Worm (Caenorhabditis elegans): Measurements from ENCODE around the gene imp-3.

The imp-3 gene

ce11 chrIV:7775725-7776124 lies 13.7 kb downstream of the imp-3 start, which contains the start of gene swd-2.1:
Gene swd-2.1 (plus strand): TSS chrIV:7776025.
- no peak for TF ChIP-seq elt-3 (tag; optimal IDR thresholded peaks at IDR 0.05)
- TF ChIP-seq ceh-9 (tag; optimal IDR thresholded peaks at IDR 0.05): no peak
- TF ChIP-seq pha-4 (tag; optimal IDR thresholded peaks at IDR 0.05): no peak
- no peak for TF ChIP-seq ceh-82 (tag; optimal IDR thresholded peaks at IDR 0.05)
- no peak for TF ChIP-seq mml-1 (tag; optimal IDR thresholded peaks at IDR 0.05)
- TF ChIP-seq egl-5 (tag; optimal IDR thresholded peaks at IDR 0.05): no peak
- no peak for TF ChIP-seq fos-1 (tag; optimal IDR thresholded peaks at IDR 0.05)
- TF ChIP-seq egl-27 (tag; optimal IDR thresholded peaks at IDR 0.05): no peak
- no peak for TF ChIP-seq ztf-4 (tag; optimal IDR thresholded peaks at IDR 0.05)
- no peak for TF ChIP-seq elt-1 (tag; optimal IDR thresholded peaks at IDR 0.05)
- TF ChIP-seq ztf-11 (tag; optimal IDR thresholded peaks at IDR 0.05): no peak
- TF ChIP-seq fkh-10 (GFP tag; optimal IDR thresholded peaks at IDR 0.05): no peak
- TF ChIP-seq ceh-28 (tag; optimal IDR thresholded peaks at IDR 0.05): no peak
- no peak for TF ChIP-seq hmg-11 (tag; optimal IDR thresholded peaks at IDR 0.05)
- no peak for TF ChIP-seq zag-1 (tag; optimal IDR thresholded peaks at IDR 0.05)

ce11 chrIV:7774206-7774605 lies 15.2 kb downstream of the imp-3 start, which contains the start of the genes hcf-1 and swd-2.2:
Gene hcf-1 (minus strand): TSS chrIV:7774275.
Gene swd-2.2 (plus strand): TSS chrIV:7774411.
- TF ChIP-seq daf-12 (tag; optimal IDR thresholded peaks at IDR 0.05): no peak
- no peak for TF ChIP-seq ceh-28 (tag; optimal IDR thresholded peaks at IDR 0.05)
- TF ChIP-seq nhr-23 (tag; optimal IDR thresholded peaks at IDR 0.05): peak; percentile 28
- TF ChIP-seq fos-1 (tag; optimal IDR thresholded peaks at IDR 0.05): no peak
- peak; percentile 3 for TF ChIP-seq elt-2 (tag; optimal IDR thresholded peaks at IDR 0.05)
- peak; percentile 13 for TF ChIP-seq snpc-4 (tag; optimal IDR thresholded peaks at IDR 0.05)
- TF ChIP-seq pqm-1 (tag; optimal IDR thresholded peaks at IDR 0.05): no peak
- TF ChIP-seq pha-4 (tag; optimal IDR thresholded peaks at IDR 0.05): peak; percentile 72
- TF ChIP-seq sea-2 (GFP tag; optimal IDR thresholded peaks at IDR 0.05): no peak
- TF ChIP-seq nhr-77 (tag; optimal IDR thresholded peaks at IDR 0.05): no peak
- TF ChIP-seq elt-3 (tag; optimal IDR thresholded peaks at IDR 0.05): no peak
- TF ChIP-seq lin-15B (tag; optimal IDR thresholded peaks at IDR 0.05): peak; percentile 75
- no peak for TF ChIP-seq mdl-1 (tag; optimal IDR thresholded peaks at IDR 0.05)
- TF ChIP-seq jun-1 (tag; optimal IDR thresholded peaks at IDR 0.05): no peak
- no peak for TF ChIP-seq nhr-76 (tag; optimal IDR thresholded peaks at IDR 0.05)
- peak; percentile 5 for TF ChIP-seq R02D3.7 (tag; optimal IDR thresholded peaks at IDR 0.05)

ce11 chrIV:7770162-7770561 lies 19.3 kb downstream of the imp-3 start, which contains the start of gene rdl-1:
Gene rdl-1 (minus strand): TSS chrIV:7770262.
- TF ChIP-seq pqm-1 (tag; optimal IDR thresholded peaks at IDR 0.05) (no peak), snpc-4 (tag; optimal IDR thresholded peaks at IDR 0.05) (no peak), nhr-25 (tag; optimal IDR thresholded peaks at IDR 0.05) (no peak), ztf-11 (tag; optimal IDR thresholded peaks at IDR 0.05) (no peak), zag-1 (tag; optimal IDR thresholded peaks at IDR 0.05) (no peak), nhr-23 (tag; optimal IDR thresholded peaks at IDR 0.05) (no peak), nhr-67 (tag; optimal IDR thresholded peaks at IDR 0.05) (no peak), unc-62 (GFP tag; optimal IDR thresholded peaks at IDR 0.05) (no peak), lin-39 (tag; optimal IDR thresholded peaks at IDR 0.05) (no peak), ceh-82 (tag; optimal IDR thresholded peaks at IDR 0.05) (no peak), tbx-2 (tag; optimal IDR thresholded peaks at IDR 0.05) (no peak), fkh-10 (GFP tag; optimal IDR thresholded peaks at IDR 0.05) (no peak), pha-4 (tag; optimal IDR thresholded peaks at IDR 0.05) (no peak), nhr-43 (tag; optimal IDR thresholded peaks at IDR 0.05; ENCODE audit: poor library complexity, severe bottlenecking) (no peak), jun-1 (tag; optimal IDR thresholded peaks at IDR 0.05) (no peak), hmg-11 (tag; optimal IDR thresholded peaks at IDR 0.05) (no peak)

- no peak for TF ChIP-seq nhr-77 (tag; optimal IDR thresholded peaks at IDR 0.05)
- no peak for TF ChIP-seq nhr-237 (tag; optimal IDR thresholded peaks at IDR 0.05)
Measured at ce11 chrIV:7764319-7764718, 25.1 kb downstream of the imp-3 start.

ce11 chrIV:7763748-7764147 lies 25.7 kb downstream of the imp-3 start, which contains the start of the genes C46A5.6 and C46A5.1:
Gene C46A5.6 (minus strand): TSS chrIV:7763848.
Gene C46A5.1 (plus strand): TSS chrIV:7763931.
- no peak for TF ChIP-seq lin-15B (tag; optimal IDR thresholded peaks at IDR 0.05)
- TF ChIP-seq ceh-9 (tag; optimal IDR thresholded peaks at IDR 0.05): no peak
- TF ChIP-seq fkh-2 (tag; optimal IDR thresholded peaks at IDR 0.05): no peak
- TF ChIP-seq pqm-1 (tag; optimal IDR thresholded peaks at IDR 0.05): no peak
- TF ChIP-seq unc-62 (GFP tag; optimal IDR thresholded peaks at IDR 0.05): no peak
- TF ChIP-seq ceh-28 (tag; optimal IDR thresholded peaks at IDR 0.05): no peak
- TF ChIP-seq sea-2 (GFP tag; optimal IDR thresholded peaks at IDR 0.05): no peak
- no peak for TF ChIP-seq ceh-82 (tag; optimal IDR thresholded peaks at IDR 0.05)
- no peak for TF ChIP-seq daf-12 (tag; optimal IDR thresholded peaks at IDR 0.05)
- no peak for TF ChIP-seq nfya-1 (tag; optimal IDR thresholded peaks at IDR 0.05; ENCODE audit: insufficient read depth)
- TF ChIP-seq elt-2 (tag; optimal IDR thresholded peaks at IDR 0.05): no peak

Measured in whole organism, L3 larva.